Worm (Caenorhabditis elegans) whole organism, young adult: Measurements from ENCODE around the gene C25A6.1.
A peak's percentile ranks its signal among the peaks of the same experiment; 100 is the strongest.

Source experiments
- F33H1.4 ChIP-seq: fragments of 200-800 bp; sonication (Bioruptor generic); IDR thresholded peaks from 2 replicates; pipeline ENCODE4 v1.3.6; 2022; ENCODE audit warnings: missing genetic modification reagents, missing genetic modification characterization, missing compliant biosample characterization
- F37B4.10 ChIP-seq: fragments of 200-800 bp; sonication (Bioruptor generic); IDR thresholded peaks from 2 replicates; pipeline ENCODE4 v1.3.6; 2022; ENCODE audit warnings: missing genetic modification characterization, missing compliant biosample characterization
- T07F8.4 ChIP-seq: sonication (generic microtip); optimal IDR thresholded peaks from 2 replicates; lab custom pipeline; 2016; ENCODE audit warnings: mild to moderate bottlenecking, missing genetic modification characterization, moderate library complexity, missing compliant biosample characterization
- ama-1 ChIP-seq, 3 experiments: fragments of 150-350 bp in 1 of 3; sonication (generic microtip) in 2 of 3; optimal IDR thresholded peaks; 2 replicates each; lab custom pipeline; 2014 to 2018; ENCODE audit warnings: missing biosample characterization in 2 of 3, missing genetic modification characterization in 2 of 3, missing genetic modification reagents in 2 of 3
- atf-7 ChIP-seq: sonication (generic microtip); optimal IDR thresholded peaks from 2 replicates; lab custom pipeline; 2017; ENCODE audit warnings: mild to moderate bottlenecking, missing genetic modification characterization, missing compliant biosample characterization
- athp-1 ChIP-seq: sonication (generic microtip); optimal IDR thresholded peaks from 2 replicates; lab custom pipeline; 2017; ENCODE audit warnings: mild to moderate bottlenecking, missing genetic modification characterization, missing compliant biosample characterization
- attf-3 ChIP-seq: fragments of 200-800 bp; sonication (Bioruptor generic); conservative IDR thresholded peaks from 2 replicates; pipeline ENCODE4 v1.3.6; 2022; ENCODE audit warnings: missing genetic modification reagents, missing genetic modification characterization, missing compliant biosample characterization
- cebp-1 ChIP-seq, 2 experiments: fragments of 200-800 bp in 1 of 2; sonication (Bioruptor generic) in 1 of 2; sonication (generic microtip) in 1 of 2; IDR thresholded peaks in 1 of 2; optimal IDR thresholded peaks in 1 of 2; 2 replicates each; pipeline versions ENCODE4 v1.3.6 to Lab custom; 2017 to 2022; ENCODE audit warnings: missing compliant biosample characterization in 2 of 2, missing genetic modification characterization in 2 of 2, mild to moderate bottlenecking in 1 of 2, missing genetic modification reagents in 1 of 2, moderate library complexity in 1 of 2
- ceh-40 ChIP-seq: fragments of 200-800 bp; sonication (Bioruptor generic); IDR thresholded peaks from 2 replicates; pipeline ENCODE4 v1.3.6; 2022; ENCODE audit warnings: missing genetic modification characterization, missing compliant biosample characterization
- ceh-58 ChIP-seq: fragments of 200-800 bp; sonication (Bioruptor generic); IDR thresholded peaks from 2 replicates; pipeline ENCODE4 v1.3.6; 2022; ENCODE audit warnings: missing genetic modification characterization, missing compliant biosample characterization
- die-1 ChIP-seq: sonication (generic microtip); optimal IDR thresholded peaks from 2 replicates; lab custom pipeline; 2016; ENCODE audit warnings: missing genotype, mild to moderate bottlenecking, missing genetic modification characterization, missing compliant biosample characterization
- egl-18 ChIP-seq: fragments of 200-800 bp; sonication (Bioruptor generic); IDR thresholded peaks from 2 replicates; pipeline ENCODE4 v1.3.6; 2022; ENCODE audit warnings: missing genetic modification reagents, missing genetic modification characterization, missing compliant biosample characterization
- ets-4 ChIP-seq: fragments of 200-800 bp; sonication (Bioruptor generic); optimal IDR thresholded peaks from 2 replicates; lab custom pipeline; 2018; ENCODE audit warnings: mild to moderate bottlenecking, missing genetic modification characterization, missing compliant biosample characterization
- gei-17 ChIP-seq: fragments of 200-800 bp; sonication (Bioruptor generic); optimal IDR thresholded peaks from 2 replicates; lab custom pipeline; 2018; ENCODE audit warnings: mild to moderate bottlenecking, missing genetic modification characterization, missing compliant biosample characterization
- let-607 ChIP-seq, 2 experiments: fragments of 200-800 bp in 1 of 2; sonication (Bioruptor generic) in 1 of 2; sonication (generic microtip) in 1 of 2; optimal IDR thresholded peaks; 2 replicates each; lab custom pipeline; 2016 to 2018; ENCODE audit warnings: mild to moderate bottlenecking in 2 of 2, missing compliant biosample characterization in 2 of 2, missing genetic modification characterization in 2 of 2, moderate library complexity in 2 of 2, missing genotype in 1 of 2
- lin-54 ChIP-seq: fragments of 200-800 bp; sonication (Bioruptor generic); optimal IDR thresholded peaks from 2 replicates; lab custom pipeline; 2018; ENCODE audit warnings: mild to moderate bottlenecking, missing genetic modification characterization, missing compliant biosample characterization
- lsy-27 ChIP-seq: sonication (generic microtip); optimal IDR thresholded peaks from 2 replicates; lab custom pipeline; 2017; ENCODE audit warnings: missing genetic modification characterization, mild to moderate bottlenecking, missing compliant biosample characterization, antibody characterized with exemption, missing genotype, borderline replicate concordance; ENCODE audit not compliant: insufficient read depth
- mes-4 ChIP-seq: sonication (generic microtip); optimal IDR thresholded peaks from 2 replicates; lab custom pipeline; 2016; ENCODE audit warnings: missing genotype, missing genetic modification characterization, missing compliant biosample characterization
- nfyb-1 ChIP-seq: fragments of 200-800 bp; sonication (Bioruptor generic); IDR thresholded peaks from 2 replicates; pipeline ENCODE4 v1.3.6; 2022; ENCODE audit warnings: missing genetic modification reagents, missing genetic modification characterization, missing compliant biosample characterization
- nhr-80 ChIP-seq: sonication (generic microtip); optimal IDR thresholded peaks from 2 replicates; lab custom pipeline; 2016; ENCODE audit warnings: missing genetic modification characterization, missing compliant biosample characterization
- nhr-90 ChIP-seq: sonication (generic microtip); optimal IDR thresholded peaks from 2 replicates; lab custom pipeline; 2016; ENCODE audit warnings: missing genotype, mild to moderate bottlenecking, missing genetic modification characterization, missing compliant biosample characterization
- pha-4 ChIP-seq: fragments of 150-350 bp; sonication (generic microtip); optimal IDR thresholded peaks from 2 replicates; lab custom pipeline; 2014; ENCODE audit warnings: missing biosample characterization, missing genetic modification reagents, missing genetic modification characterization
- rec-8 ChIP-seq, 2 experiments: sonication (generic microtip); optimal IDR thresholded peaks; 2 replicates each; lab custom pipeline; 2016; ENCODE audit warnings: mild to moderate bottlenecking in 2 of 2, missing genetic modification characterization in 2 of 2, missing genetic modification reagents in 2 of 2, missing genotype in 2 of 2, missing biosample characterization in 1 of 2, missing compliant biosample characterization in 1 of 2, moderate library complexity in 1 of 2
- snpc-4 ChIP-seq, 5 experiments: fragments of 150-350 bp in 1 of 5; sonication (generic microtip) in 4 of 5; optimal IDR thresholded peaks; 2 replicates each; lab custom pipeline; 2014 to 2018; ENCODE audit warnings: missing genetic modification characterization in 5 of 5, missing biosample characterization in 3 of 5, antibody characterized with exemption in 2 of 5, mild to moderate bottlenecking in 2 of 5, missing compliant biosample characterization in 2 of 5, missing genotype in 2 of 5, moderate library complexity in 2 of 5, missing genetic modification reagents in 1 of 5
- sptf-2 ChIP-seq: fragments of 200-800 bp; sonication (Bioruptor generic); optimal IDR thresholded peaks from 2 replicates; lab custom pipeline; 2018; ENCODE audit warnings: mild to moderate bottlenecking, missing genetic modification characterization, missing compliant biosample characterization
- tbp1 ChIP-seq: fragments of 200-800 bp; sonication (Bioruptor generic); optimal IDR thresholded peaks from 2 replicates; lab custom pipeline; 2018; ENCODE audit warnings: mild to moderate bottlenecking, missing genetic modification characterization, missing compliant biosample characterization
- unc-130 ChIP-seq: sonication (generic microtip); optimal IDR thresholded peaks from 2 replicates; lab custom pipeline; 2016; ENCODE audit warnings: missing genetic modification reagents, missing genetic modification characterization, missing compliant biosample characterization
- ztf-22 ChIP-seq: fragments of 200-800 bp; sonication (Bioruptor generic); optimal IDR thresholded peaks from 2 replicates; lab custom pipeline; 2018; ENCODE audit warnings: mild to moderate bottlenecking, missing genetic modification characterization, moderate library complexity, missing compliant biosample characterization
- ztf-6 ChIP-seq: fragments of 200-800 bp; sonication (Bioruptor generic); IDR thresholded peaks from 2 replicates; pipeline ENCODE4 v1.3.6; 2022; ENCODE audit warnings: missing genetic modification reagents, missing genetic modification characterization, missing compliant biosample characterization

C25A6.1 gene

DNA sequence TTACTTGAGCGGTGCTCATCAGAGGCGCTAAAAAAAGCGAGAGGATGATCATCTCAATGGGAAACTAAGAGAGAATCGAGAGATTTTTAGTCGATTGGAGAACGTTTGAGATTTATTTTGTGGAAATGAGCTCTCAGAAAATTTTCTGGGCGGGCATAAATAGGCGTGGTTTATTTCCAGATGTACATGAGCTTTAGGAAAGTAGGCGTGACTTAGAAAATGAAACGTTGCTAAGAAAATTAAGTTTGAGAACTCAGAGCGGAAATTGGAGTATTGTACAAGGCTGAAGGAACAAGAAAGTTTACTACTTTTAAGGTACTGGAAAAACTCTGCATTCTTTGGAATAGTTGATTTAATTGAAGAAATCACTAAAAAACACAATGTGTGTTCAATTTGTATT lies 39.5 kb upstream of the C25A6.1 start, which contains the start of gene T09D3.9:
T09D3.9 (minus strand) TSS at position 101 of the 400 bp plus-strand sequence.
- TF ChIP-seq atf-7 (tag; lab: Kevin White, UChicago), result no peak

DNA sequence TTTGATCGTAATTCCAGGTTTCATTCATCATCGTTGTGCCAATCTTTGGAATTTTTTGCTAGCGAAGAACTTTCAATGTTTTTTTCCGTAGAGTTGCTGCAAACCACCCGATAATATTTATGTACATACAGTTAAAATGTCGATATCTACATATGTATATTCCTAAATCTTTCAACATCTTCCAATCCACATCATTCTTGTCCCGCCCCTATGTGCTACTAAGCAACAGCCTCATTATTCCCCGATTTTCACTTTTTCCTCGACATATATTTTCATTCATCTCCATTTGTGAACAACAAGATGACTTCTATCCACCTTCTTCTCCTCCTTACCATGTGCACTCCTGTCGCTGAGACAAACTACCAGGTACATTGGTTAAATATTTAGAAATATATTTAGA lies 36.2 kb upstream of the C25A6.1 start, which contains the start of gene C35A11.3:
C35A11.3 (plus strand) TSS at position 301 of the 400 bp plus-strand sequence.
- TF ChIP-seq athp-1 (no peak), gei-17 (GFP tag; lab: Kevin White, UChicago) (no peak), unc-130 (GFP tag; lab: Kevin White, UChicago) (no peak), snpc-4 (GFP tag; optimal IDR thresholded peaks at IDR 0.05; lab: Kevin White, UChicago) (no peak), snpc-4 (tag; optimal IDR thresholded peaks at IDR 0.05; lab: Kevin White, UChicago) (no peak), lin-54 (no peak), die-1 (no peak), rec-8 (tag; optimal IDR thresholded peaks at IDR 0.05; lab: Kevin White, UChicago) (no peak), F37B4.10 (GFP tag; lab: Robert Waterston, UW) (no peak), lsy-27 (tag; lab: Kevin White, UChicago) (no peak), egl-18 (no peak), ama-1 (optimal IDR thresholded peaks at IDR 0.05; lab: Kevin White, UChicago) (no peak), ama-1 (GFP tag; optimal IDR thresholded peaks at IDR 0.05; lab: Kevin White, UChicago) (no peak), attf-3 (no peak), ceh-58 (no peak), F33H1.4 (GFP tag; lab: Robert Waterston, UW) (no peak), pha-4 (tag; lab: Kevin White, UChicago) (no peak), T07F8.4 (tag; lab: Kevin White, UChicago) (no peak), sptf-2 (GFP tag; lab: Kevin White, UChicago) (no peak), mes-4 (tag; lab: Kevin White, UChicago) (no peak), ceh-40 (GFP tag; lab: Robert Waterston, UW) (no peak), cebp-1 (GFP tag; IDR thresholded peaks at IDR 0.05; lab: Robert Waterston, UW) (no peak), cebp-1 (tag; optimal IDR thresholded peaks at IDR 0.05; lab: Kevin White, UChicago) (no peak)

DNA sequence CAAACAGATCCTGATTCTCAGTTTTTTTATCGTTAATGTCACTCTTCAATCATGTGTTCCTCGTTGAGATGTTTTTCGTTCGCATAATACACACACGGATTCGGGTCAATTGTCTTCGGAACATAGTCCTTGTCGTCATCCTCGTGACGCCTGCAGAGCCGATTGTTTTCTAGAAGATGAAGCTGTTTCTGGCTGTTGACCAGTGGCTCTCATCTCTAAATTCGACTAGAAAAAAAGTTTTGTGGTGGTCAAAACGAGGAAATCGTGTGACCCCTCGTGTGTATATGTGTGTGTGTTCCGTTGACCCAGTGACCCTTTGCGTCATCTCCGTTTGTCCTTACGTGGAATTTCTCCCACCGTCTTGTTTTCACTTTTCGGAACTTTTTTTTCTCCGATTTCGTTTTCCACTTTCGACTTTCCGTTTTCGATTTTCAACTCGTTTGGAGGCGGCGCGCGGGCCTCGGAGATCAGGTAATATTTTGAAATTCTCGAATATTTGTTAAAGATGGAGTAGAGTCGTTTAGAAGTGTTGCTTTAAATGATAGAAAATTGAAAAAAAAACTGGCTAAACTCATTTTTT lies 22.3 kb upstream of the C25A6.1 start, which contains the start of gene C35A11.2:
C35A11.2 (plus strand) TSS at position 386 of the 580 bp plus-strand sequence.
- no peak for TF ChIP-seq nhr-80
- TF ChIP-seq tbp1 (GFP tag; lab: Kevin White, UChicago), result no peak
- no peak for TF ChIP-seq ztf-6 (GFP tag; lab: Robert Waterston, UW)
- TF ChIP-seq nfyb-1 (GFP tag; lab: Robert Waterston, UW), result no peak

DNA sequence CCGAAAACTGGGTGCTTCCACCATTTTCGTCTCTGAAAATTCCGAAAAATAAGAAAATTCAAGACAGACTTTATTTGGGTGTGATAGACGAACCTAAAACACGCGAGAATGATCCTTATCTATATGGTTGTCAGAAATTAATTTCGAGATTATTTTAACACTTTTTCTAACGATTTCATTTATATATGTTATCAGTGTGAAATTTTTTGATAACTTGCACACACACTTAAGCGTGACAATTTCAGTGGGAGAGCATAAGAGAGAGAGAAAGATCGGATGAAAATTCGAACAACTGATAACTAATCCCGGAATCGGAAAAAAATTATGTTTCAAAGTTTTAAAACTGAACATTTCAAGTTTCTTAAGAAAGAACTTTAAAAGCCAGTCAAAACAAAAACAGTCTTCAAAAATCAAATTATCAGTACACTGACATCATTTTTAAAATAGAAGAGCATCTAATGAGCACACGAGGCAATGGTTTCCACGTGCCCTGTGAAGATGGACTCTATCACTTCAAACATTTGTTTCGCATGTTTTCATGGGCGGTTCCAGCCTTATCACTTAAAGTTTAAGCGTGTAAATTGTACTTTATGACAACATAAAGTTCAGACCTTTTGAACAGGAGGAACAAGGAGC lies 15.2 kb upstream of the C25A6.1 start, which contains the start of gene C35A11.4:
C35A11.4 (minus strand) TSS at position 156 of the 636 bp plus-strand sequence.
- TF ChIP-seq nfyb-1 (GFP tag; lab: Robert Waterston, UW), result 0 out of 2 replicates have a peak, but pooled peaks have one; percentile 45
- TF ChIP-seq ztf-22 (GFP tag; lab: Kevin White, UChicago), result no peak
- peak; percentile 55 for TF ChIP-seq ets-4 (GFP tag; lab: Kevin White, UChicago)
- peak; percentile 81 for TF ChIP-seq nhr-80
- peak in 1 of 2 experiments; percentile 3 for TF ChIP-seq let-607 (tag; optimal IDR thresholded peaks at IDR 0.05; lab: Kevin White, UChicago)
- peak; percentile 3 for TF ChIP-seq nhr-90 (tag; lab: Kevin White, UChicago)
- no peak for TF ChIP-seq snpc-4 (GFP tag; optimal IDR thresholded peaks at IDR 0.05; lab: Kevin White, UChicago)
- no peak for TF ChIP-seq snpc-4 (tag; optimal IDR thresholded peaks at IDR 0.05; lab: Kevin White, UChicago)
